Fruit fly (Drosophila melanogaster) whole organism, embryonic: ENCODE measurements around the gene CG31265.
A peak's percentile ranks its signal among the peaks of the same experiment; 100 is the strongest.

Experiments
- Atf6 ChIP-seq: fragments of 200-800 bp; sonication (Bioruptor generic); IDR thresholded peaks from 2 replicates; pipeline ENCODE4 v1.3.6; 2022; ENCODE audit warnings: missing biosample characterization, missing genetic modification characterization
- BtbVII ChIP-seq: fragments of 200-800 bp; sonication (Bioruptor generic); optimal IDR thresholded peaks from 3 replicates; lab custom pipeline; 2017; ENCODE audit warnings: missing biosample characterization, mild to moderate bottlenecking, missing genetic modification characterization
- Bteb2 ChIP-seq: fragments of 200-800 bp; sonication (Bioruptor generic); optimal IDR thresholded peaks from 2 replicates; lab custom pipeline; 2016; ENCODE audit warnings: missing biosample characterization, missing genetic modification characterization
- CG10147 ChIP-seq: fragments of 200-800 bp; sonication (Bioruptor generic); optimal IDR thresholded peaks from 2 replicates; lab custom pipeline; 2019; ENCODE audit warnings: missing biosample characterization, mild to moderate bottlenecking, missing genetic modification characterization, moderate library complexity
- CG12219 ChIP-seq: fragments of 200-800 bp; sonication (Bioruptor generic); optimal IDR thresholded peaks from 3 replicates; lab custom pipeline; 2018; ENCODE audit warnings: missing biosample characterization, mild to moderate bottlenecking, missing genetic modification characterization
- CG14050 ChIP-seq: fragments of 200-800 bp; sonication (Bioruptor generic); IDR thresholded peaks from 3 replicates; pipeline ENCODE4 v1.3.6; 2022; ENCODE audit warnings: missing biosample characterization, missing genetic modification characterization
- CG14441 ChIP-seq: fragments of 200-800 bp; sonication (Bioruptor generic); IDR thresholded peaks from 2 replicates; pipeline ENCODE4 v1.3.6; 2022; ENCODE audit warnings: missing biosample characterization, missing genetic modification characterization
- CG14710 ChIP-seq: fragments of 200-800 bp; sonication (Bioruptor generic); optimal IDR thresholded peaks from 3 replicates; lab custom pipeline; 2019; ENCODE audit warnings: missing biosample characterization, mild to moderate bottlenecking, missing genetic modification characterization, moderate library complexity
- CG15011 ChIP-seq: fragments of 200-800 bp; sonication (Bioruptor generic); optimal IDR thresholded peaks from 3 replicates; lab custom pipeline; 2018; ENCODE audit warnings: missing biosample characterization, mild to moderate bottlenecking, missing genetic modification characterization
- CG15514 ChIP-seq: fragments of 200-800 bp; sonication (Bioruptor generic); optimal IDR thresholded peaks from 3 replicates; lab custom pipeline; 2017; ENCODE audit warnings: missing biosample characterization, missing genetic modification characterization, mild to moderate bottlenecking, moderate library complexity, missing genetic modification reagents
- CG15696 ChIP-seq: fragments of 200-800 bp; sonication (Bioruptor generic); optimal IDR thresholded peaks from 2 replicates; lab custom pipeline; 2019; ENCODE audit warnings: missing biosample characterization, mild to moderate bottlenecking, missing genetic modification characterization, moderate library complexity
- CG17568 ChIP-seq: fragments of 200-800 bp; sonication (Bioruptor generic); optimal IDR thresholded peaks from 2 replicates; lab custom pipeline; 2018; ENCODE audit warnings: missing biosample characterization, mild to moderate bottlenecking, missing genetic modification characterization, moderate library complexity
- CG2875 ChIP-seq: fragments of 200-800 bp; sonication (Bioruptor generic); optimal IDR thresholded peaks from 2 replicates; lab custom pipeline; 2017; ENCODE audit warnings: missing biosample characterization, mild to moderate bottlenecking, missing genetic modification characterization, missing genetic modification reagents
- CG31388 ChIP-seq: fragments of 200-800 bp; sonication (Bioruptor generic); optimal IDR thresholded peaks from 2 replicates; lab custom pipeline; 2016; ENCODE audit warnings: missing biosample characterization, missing genetic modification characterization
- CG6272 ChIP-seq: fragments of 200-800 bp; sonication (Bioruptor generic); IDR thresholded peaks from 2 replicates; pipeline ENCODE4 v1.3.6; 2022; ENCODE audit warnings: missing biosample characterization, missing genetic modification characterization
- CG7745 ChIP-seq: fragments of 200-800 bp; sonication (Bioruptor generic); optimal IDR thresholded peaks from 2 replicates; lab custom pipeline; 2018; ENCODE audit warnings: missing biosample characterization, mild to moderate bottlenecking, missing genetic modification characterization, moderate library complexity
- CG8924 ChIP-seq: fragments of 200-800 bp; optimal IDR thresholded peaks from 3 replicates; lab custom pipeline; 2019; ENCODE audit warnings: missing biosample characterization, mild to moderate bottlenecking, missing genetic modification characterization, moderate library complexity
- CG9727 ChIP-seq: fragments of 200-800 bp; sonication (Bioruptor generic); optimal IDR thresholded peaks from 3 replicates; lab custom pipeline; 2017; ENCODE audit warnings: missing biosample characterization, mild to moderate bottlenecking, missing genetic modification characterization
- CTCF ChIP-seq: fragments of 200-800 bp; sonication (Bioruptor generic); optimal IDR thresholded peaks from 2 replicates; lab custom pipeline; 2017; ENCODE audit warnings: missing biosample characterization, mild to moderate bottlenecking, missing genetic modification characterization, moderate library complexity
- Chrac-16 ChIP-seq: fragments of 200-800 bp; sonication (Bioruptor generic); optimal IDR thresholded peaks from 3 replicates; lab custom pipeline; 2016; ENCODE audit warnings: missing biosample characterization, missing genetic modification characterization
- CrebB ChIP-seq: fragments of 200-800 bp; sonication (Bioruptor generic); optimal IDR thresholded peaks from 3 replicates; lab custom pipeline; 2018; ENCODE audit warnings: missing biosample characterization, mild to moderate bottlenecking, missing genetic modification characterization
- Dip3 ChIP-seq: fragments of 200-800 bp; sonication (Bioruptor generic); optimal IDR thresholded peaks from 3 replicates; lab custom pipeline; 2016; ENCODE audit warnings: missing biosample characterization, missing genetic modification characterization
- Elba2 ChIP-seq: fragments of 200-800 bp; sonication (Bioruptor generic); optimal IDR thresholded peaks from 3 replicates; lab custom pipeline; 2016; ENCODE audit warnings: missing biosample characterization, missing genetic modification characterization
- Ets97D ChIP-seq: fragments of 200-800 bp; sonication (Bioruptor generic); optimal IDR thresholded peaks from 3 replicates; lab custom pipeline; 2016; ENCODE audit warnings: missing biosample characterization, missing genetic modification characterization
- Fer1 ChIP-seq: fragments of 200-800 bp; sonication (Bioruptor generic); optimal IDR thresholded peaks from 2 replicates; lab custom pipeline; 2017; ENCODE audit warnings: missing biosample characterization, mild to moderate bottlenecking, missing genetic modification characterization
- Kr ChIP-seq: fragments of 200-800 bp; sonication (Bioruptor generic); optimal IDR thresholded peaks from 2 replicates; lab custom pipeline; 2017; ENCODE audit warnings: missing biosample characterization, mild to moderate bottlenecking, missing genetic modification characterization
- Mrtf ChIP-seq: fragments of 200-800 bp; sonication (Bioruptor generic); IDR thresholded peaks from 3 replicates; pipeline ENCODE4 v1.3.6; 2022; ENCODE audit warnings: missing biosample characterization, missing genetic modification characterization
- Opbp ChIP-seq: fragments of 200-800 bp; sonication (Bioruptor generic); IDR thresholded peaks from 3 replicates; pipeline ENCODE4 v1.3.6; 2022; ENCODE audit warnings: missing biosample characterization, missing genetic modification characterization; ENCODE audit not compliant: partially characterized antibody
- PHDP ChIP-seq: fragments of 200-800 bp; sonication (Bioruptor generic); optimal IDR thresholded peaks from 3 replicates; lab custom pipeline; 2018; ENCODE audit warnings: missing biosample characterization, mild to moderate bottlenecking, missing genetic modification characterization, moderate library complexity
- Six4 ChIP-seq: fragments of 200-800 bp; sonication (Bioruptor generic); optimal IDR thresholded peaks from 2 replicates; lab custom pipeline; 2016; ENCODE audit warnings: missing biosample characterization, missing genetic modification characterization
- Sox100B ChIP-seq: fragments of 200-800 bp; sonication (Bioruptor generic); optimal IDR thresholded peaks from 3 replicates; lab custom pipeline; 2018; ENCODE audit warnings: missing biosample characterization, mild to moderate bottlenecking, missing genetic modification characterization
- Spps ChIP-seq: fragments of 200-800 bp; sonication (Bioruptor generic); optimal IDR thresholded peaks from 2 replicates; lab custom pipeline; 2018; ENCODE audit warnings: missing biosample characterization, mild to moderate bottlenecking, missing genetic modification characterization
- br ChIP-seq: fragments of >200 bp; optimal IDR thresholded peaks from 2 replicates; lab custom pipeline; 2017
- caup ChIP-seq: fragments of 200-800 bp; sonication (Bioruptor generic); optimal IDR thresholded peaks from 3 replicates; lab custom pipeline; 2017; ENCODE audit warnings: missing biosample characterization, mild to moderate bottlenecking, missing genetic modification characterization, moderate library complexity; ENCODE audit not compliant: severe bottlenecking
- crc ChIP-seq: fragments of 200-800 bp; sonication (Bioruptor generic); optimal IDR thresholded peaks from 2 replicates; lab custom pipeline; 2016; ENCODE audit warnings: missing biosample characterization, missing genetic modification characterization
- eyg ChIP-seq: fragments of 200-800 bp; sonication (Bioruptor generic); optimal IDR thresholded peaks from 3 replicates; lab custom pipeline; 2016; ENCODE audit warnings: missing biosample characterization, missing genetic modification characterization
- gcm ChIP-seq: fragments of 200-800 bp; sonication (Bioruptor generic); optimal IDR thresholded peaks from 2 replicates; lab custom pipeline; 2019; ENCODE audit warnings: missing biosample characterization, mild to moderate bottlenecking, missing genetic modification characterization, moderate library complexity
- grn ChIP-seq: fragments of 200-800 bp; sonication (Bioruptor generic); optimal IDR thresholded peaks from 3 replicates; lab custom pipeline; 2017; ENCODE audit warnings: missing biosample characterization, missing genetic modification characterization
- lbe ChIP-seq: fragments of 200-800 bp; sonication (Bioruptor generic); optimal IDR thresholded peaks from 2 replicates; lab custom pipeline; 2016; ENCODE audit warnings: missing biosample characterization, mild to moderate bottlenecking, missing genetic modification characterization
- lmd ChIP-seq: fragments of 200-800 bp; sonication (Bioruptor generic); IDR thresholded peaks from 2 replicates; pipeline ENCODE4 v1.3.6; 2022; ENCODE audit warnings: missing biosample characterization, missing genetic modification characterization
- mirr ChIP-seq: fragments of 200-800 bp; sonication (Bioruptor generic); optimal IDR thresholded peaks from 3 replicates; lab custom pipeline; 2018; ENCODE audit warnings: missing biosample characterization, mild to moderate bottlenecking, missing genetic modification characterization
- nerfin-2 ChIP-seq: fragments of 200-800 bp; sonication (Bioruptor generic); IDR thresholded peaks from 2 replicates; pipeline ENCODE4 v1.3.6; 2022; ENCODE audit warnings: missing biosample characterization, missing genetic modification characterization; ENCODE audit not compliant: partially characterized antibody
- odd ChIP-seq: fragments of 200-800 bp; sonication (Bioruptor generic); optimal IDR thresholded peaks from 2 replicates; lab custom pipeline; 2017; ENCODE audit warnings: missing biosample characterization, mild to moderate bottlenecking, missing genetic modification characterization
- onecut ChIP-seq: fragments of 200-800 bp; sonication (Bioruptor generic); IDR thresholded peaks from 2 replicates; pipeline ENCODE4 v1.3.6; 2022; ENCODE audit warnings: missing biosample characterization, missing genetic modification characterization
- pros ChIP-seq: fragments of 200-800 bp; sonication (Bioruptor generic); optimal IDR thresholded peaks from 3 replicates; lab custom pipeline; 2019; ENCODE audit warnings: missing biosample characterization, mild to moderate bottlenecking, missing genetic modification characterization, moderate library complexity
- sim ChIP-seq: fragments of 200-800 bp; sonication (Bioruptor generic); IDR thresholded peaks from 2 replicates; pipeline ENCODE4 v1.3.6; 2022; ENCODE audit warnings: missing biosample characterization, missing genetic modification characterization
- sob ChIP-seq: fragments of 200-800 bp; sonication (Bioruptor generic); IDR thresholded peaks from 2 replicates; pipeline ENCODE4 v1.3.6; 2022; ENCODE audit warnings: missing biosample characterization, missing genetic modification characterization
- sqz ChIP-seq: fragments of 200-800 bp; sonication (Bioruptor generic); optimal IDR thresholded peaks from 3 replicates; lab custom pipeline; 2018; ENCODE audit warnings: missing biosample characterization, mild to moderate bottlenecking, missing genetic modification characterization
- unpg ChIP-seq: fragments of 200-800 bp; sonication (Bioruptor generic); optimal IDR thresholded peaks from 3 replicates; lab custom pipeline; 2018; ENCODE audit warnings: missing biosample characterization, mild to moderate bottlenecking, missing genetic modification characterization, moderate library complexity
- wek ChIP-seq: fragments of 200-800 bp; sonication (Bioruptor generic); optimal IDR thresholded peaks from 3 replicates; lab custom pipeline; 2018; ENCODE audit warnings: missing biosample characterization, mild to moderate bottlenecking, missing genetic modification characterization, moderate library complexity
- z ChIP-seq: fragments of 200-800 bp; sonication (Bioruptor generic); IDR thresholded peaks from 3 replicates; pipeline ENCODE4 v1.3.6; 2022; ENCODE audit warnings: missing biosample characterization, missing genetic modification characterization

Gene CG31265

dm6 chr3R:17115668-17116067 lies 12.3 kb upstream of the CG31265 start (continued):
- TF ChIP-seq pros (GFP tag; lab: Kevin White, UChicago) (peak; percentile 10), CG12219 (GFP tag; lab: Kevin White, UChicago) (peak; percentile 37), CG2875 (GFP tag; lab: Kevin White, UChicago) (peak; percentile 37), unpg (GFP tag; lab: Kevin White, UChicago) (peak; percentile 46), gcm (peak; percentile 58), lbe (peak; percentile 45), sim (GFP tag; lab: Robert Waterston, UW) (no peak), nerfin-2 (no peak), Bteb2 (no peak), CrebB (tag; lab: Kevin White, UChicago) (peak; percentile 25), CG15696 (tag; lab: Kevin White, UChicago) (peak; percentile 50), CG7745 (tag; lab: Kevin White, UChicago) (peak; percentile 59), CG14710 (tag; lab: Kevin White, UChicago) (peak; percentile 39), Fer1 (GFP tag; lab: Kevin White, UChicago) (peak; percentile 58), PHDP (tag; lab: Kevin White, UChicago) (peak; percentile 67), caup (GFP tag; lab: Kevin White, UChicago) (peak; percentile 51), Sox100B (GFP tag; lab: Kevin White, UChicago) (peak; percentile 37), CG14441 (GFP tag; lab: Robert Waterston, UW) (0 out of 2 replicates have a peak, but pooled peaks have one; percentile 20), sob (GFP tag; lab: Robert Waterston, UW) (no peak), CG9727 (peak; percentile 21), grn (GFP tag; lab: Kevin White, UChicago) (peak; percentile 45), CG8924 (tag; lab: Kevin White, UChicago) (no peak), BtbVII (GFP tag; lab: Kevin White, UChicago) (peak; percentile 71), mirr (GFP tag; lab: Kevin White, UChicago) (peak; percentile 52), CG6272 (GFP tag; lab: Robert Waterston, UW) (no peak), z (GFP tag; lab: Robert Waterston, UW) (no peak), Dip3 (GFP tag; lab: Kevin White, UChicago) (no peak), sqz (GFP tag; lab: Kevin White, UChicago) (peak; percentile 77), Chrac-16 (GFP tag; lab: Kevin White, UChicago) (no peak), odd (GFP tag; lab: Kevin White, UChicago) (peak; percentile 57), wek (peak; percentile 31), CG15514 (GFP tag; lab: Kevin White, UChicago) (peak; percentile 17), CG17568 (GFP tag; lab: Kevin White, UChicago) (peak; percentile 63), CTCF (no peak), eyg (GFP tag; lab: Kevin White, UChicago) (peak; percentile 17), Elba2 (GFP tag; lab: Kevin White, UChicago) (no peak), Kr (GFP tag; lab: Kevin White, UChicago) (peak; percentile 6), CG10147 (GFP tag; lab: Kevin White, UChicago) (peak; percentile 35), Six4 (no peak), onecut (GFP tag; lab: Robert Waterston, UW) (peak; percentile 15; the same call in 1 of the 2 replicates)

DNA sequence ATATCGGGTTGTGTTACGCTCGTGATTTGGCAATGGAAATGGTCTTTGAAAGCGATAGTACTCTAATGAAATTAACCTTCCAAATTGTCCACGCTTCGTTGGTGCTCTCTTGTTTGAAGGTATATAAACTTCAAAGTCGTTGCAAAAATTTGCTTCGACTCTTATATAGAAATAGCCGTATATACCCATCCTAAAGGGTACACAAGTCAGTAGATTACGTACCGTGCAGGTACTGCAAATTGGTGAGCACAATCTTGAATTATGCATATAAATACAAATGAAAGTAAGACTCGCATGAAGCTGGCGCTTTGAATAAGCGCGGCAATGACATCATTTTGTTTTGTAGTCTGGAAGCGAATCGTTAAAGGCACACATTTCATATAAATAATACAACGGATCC lies 11.8 kb upstream of the CG31265 start:
- TF ChIP-seq Mrtf (GFP tag; lab: Robert Waterston, UW): no peak
- TF ChIP-seq CG31388 (GFP tag; lab: Kevin White, UChicago): no peak
- TF ChIP-seq Atf6 (GFP tag; lab: Robert Waterston, UW): no peak
- no peak for TF ChIP-seq br
- TF ChIP-seq lmd (GFP tag; lab: Robert Waterston, UW): 0 out of 2 replicates have a peak, but pooled peaks have one; percentile 21
- no peak for TF ChIP-seq Opbp
- peak; percentile 3 for TF ChIP-seq lbe
- no peak for TF ChIP-seq CG14050 (GFP tag; lab: Robert Waterston, UW)
- no peak for TF ChIP-seq Spps (tag; lab: Kevin White, UChicago)
- TF ChIP-seq CG15011 (GFP tag; lab: Kevin White, UChicago): no peak
- TF ChIP-seq crc (GFP tag; lab: Kevin White, UChicago): no peak
- no peak for TF ChIP-seq Ets97D
- TF ChIP-seq, all 482 proteins: peak for 2
